Fruit fly (Drosophila melanogaster): ENCODE data around the gene CG13693.

The CG13693 gene

DNA sequence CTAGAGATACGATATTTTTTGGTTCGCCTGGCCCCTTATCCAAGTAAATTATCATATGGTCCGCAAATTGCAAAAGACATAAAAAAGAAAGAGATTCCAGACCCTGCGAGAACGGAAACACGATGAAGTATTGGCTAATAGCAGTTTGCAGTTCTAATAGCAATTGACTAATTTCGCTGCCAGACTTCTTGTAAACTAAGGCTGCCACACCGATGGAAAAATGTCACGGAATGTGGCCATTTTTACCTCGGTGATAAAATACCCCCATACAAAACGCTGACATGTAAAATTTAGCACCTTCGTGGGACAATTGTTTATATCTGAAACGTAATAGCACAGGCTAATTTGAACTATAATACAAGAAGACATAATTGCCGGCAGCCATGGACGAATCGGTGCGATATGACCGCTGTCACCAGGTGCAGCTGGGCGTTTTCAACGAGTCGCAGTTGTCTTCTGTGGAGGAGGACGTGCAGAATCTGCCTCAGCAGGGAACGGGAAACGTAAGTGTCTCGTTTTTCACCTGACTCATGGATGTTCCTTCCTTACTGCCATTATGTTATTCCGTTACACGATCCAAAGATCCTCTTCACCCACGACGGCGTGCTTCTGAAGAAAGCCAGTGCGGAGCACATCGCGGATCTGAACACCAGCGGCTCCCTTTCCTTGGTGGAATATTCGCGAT, 25.0 kb upstream of the CG13693 start, which contains the start of the genes Tbc1d15-17 and CG11617 (continued):
- TF ChIP-seq Adf1 (GFP tag; IDR thresholded peaks at IDR 0.05) (no peak), Stat92E (GFP tag; optimal IDR thresholded peaks at IDR 0.05) (peak in 1 of 3 experiments; percentile 32), Fer1 (GFP tag; optimal IDR thresholded peaks at IDR 0.05) (peak; percentile 46), gem (tag; optimal IDR thresholded peaks at IDR 0.05) (no peak), CG33557 (GFP tag; optimal IDR thresholded peaks at IDR 0.05) (no peak), Mad (GFP tag; optimal IDR thresholded peaks at IDR 0.05) (no peak), CG17612 (GFP tag; IDR thresholded peaks at IDR 0.05) (no peak), CG11247 (GFP tag; IDR thresholded peaks at IDR 0.05) (no peak), YL-1 (GFP tag; optimal IDR thresholded peaks at IDR 0.05) (peak; percentile 77), CG12391 (tag; optimal IDR thresholded peaks at IDR 0.05) (peak; percentile 19), wdn (GFP tag; IDR thresholded peaks at IDR 0.05) (no peak), CG18599 (GFP tag; optimal IDR thresholded peaks at IDR 0.05) (no peak), Nf-YA (GFP tag; IDR thresholded peaks at IDR 0.05) (no peak), lilli (GFP tag; optimal IDR thresholded peaks at IDR 0.05) (no peak)

DNA sequence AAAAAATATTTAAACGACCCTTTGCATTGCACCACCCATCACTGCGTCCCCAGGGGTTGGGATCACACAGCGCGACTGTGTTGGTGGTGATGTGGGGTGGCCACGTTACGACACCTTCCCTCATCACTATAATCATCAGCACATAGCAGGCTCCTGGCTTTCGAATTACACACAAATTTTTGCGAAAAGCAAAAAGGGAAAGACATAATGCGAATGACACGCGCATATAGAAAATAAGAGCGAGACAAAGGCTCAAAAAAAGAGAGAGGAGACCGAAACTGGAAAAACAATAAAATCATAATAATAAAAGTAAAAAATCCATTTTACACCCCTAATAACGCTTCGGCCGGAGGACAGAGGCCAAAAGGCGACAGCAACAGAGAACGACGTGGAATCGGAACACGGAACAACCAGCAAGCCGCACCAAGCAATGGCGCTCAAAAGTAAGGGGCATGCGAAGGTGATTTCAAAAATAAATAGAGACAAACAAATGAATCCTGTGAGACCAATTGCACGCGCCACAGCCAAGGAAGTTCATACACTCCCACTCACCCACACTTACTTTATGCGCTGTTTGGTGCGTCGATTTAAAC, 12.8 kb upstream of the CG13693 start:
- TF ChIP-seq Ets65A (GFP tag) (peak; percentile 31), en (GFP tag; optimal IDR thresholded peaks at IDR 0.05) (no peak), ttk (GFP tag; IDR thresholded peaks at IDR 0.05) (no peak), B-H2 (GFP tag; optimal IDR thresholded peaks at IDR 0.05) (no peak), pros (GFP tag; optimal IDR thresholded peaks at IDR 0.05) (peak; percentile 97), pfk (GFP tag; optimal IDR thresholded peaks at IDR 0.05) (peak; percentile 89), CG4404 (GFP tag; IDR thresholded peaks at IDR 0.05) (no peak), otp (GFP tag; IDR thresholded peaks at IDR 0.05) (0 out of 3 replicates have a peak, but pooled peaks have one; percentile 22), her (GFP tag; optimal IDR thresholded peaks at IDR 0.05) (no peak), nerfin-1 (tag; optimal IDR thresholded peaks at IDR 0.05) (peak; percentile 60)

DNA sequence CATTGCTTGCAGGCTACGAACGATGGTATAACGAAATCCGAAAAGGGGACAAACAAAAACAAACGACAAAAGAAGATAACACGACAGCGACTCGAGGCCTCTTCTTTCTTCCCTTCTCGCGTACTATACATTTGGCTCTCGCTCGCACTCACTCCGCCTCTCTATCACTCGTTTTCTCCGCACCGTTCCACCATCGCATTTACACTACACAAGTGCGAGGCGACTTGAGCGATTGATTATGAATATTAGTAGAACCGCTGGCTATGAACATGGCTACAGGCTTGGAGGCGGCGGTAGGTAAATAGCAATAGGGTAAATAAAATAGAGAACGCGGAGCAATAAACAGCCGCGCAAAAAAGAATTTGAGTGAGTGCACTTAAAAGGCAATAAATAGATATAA, 11.8 kb upstream of the CG13693 start:
- peak; percentile 55 for TF ChIP-seq CG15601 (tag; optimal IDR thresholded peaks at IDR 0.05)
- TF ChIP-seq CG1603 (tag; optimal IDR thresholded peaks at IDR 0.05) = peak; percentile 46
- TF ChIP-seq Asciz (GFP tag; optimal IDR thresholded peaks at IDR 0.05) = peak; percentile 24
- TF ChIP-seq CG7745 (tag; optimal IDR thresholded peaks at IDR 0.05) = no peak
- TF ChIP-seq psq (GFP tag; optimal IDR thresholded peaks at IDR 0.05) = peak; percentile 95
- peak; percentile 90 for TF ChIP-seq Med (GFP tag)
- no peak for TF ChIP-seq crp (GFP tag; optimal IDR thresholded peaks at IDR 0.05)
- TF ChIP-seq Xrp1 (GFP tag; IDR thresholded peaks at IDR 0.05) = 0 out of 2 replicates have a peak, but pooled peaks have one; percentile 16
- TF ChIP-seq da (GFP tag; optimal IDR thresholded peaks at IDR 0.05) = no peak
- TF ChIP-seq CG3726 (GFP tag; IDR thresholded peaks at IDR 0.05) = no peak
- peak; percentile 3 for TF ChIP-seq trh (GFP tag; optimal IDR thresholded peaks at IDR 0.05)
- no peak for TF ChIP-seq Meics (GFP tag; optimal IDR thresholded peaks at IDR 0.05)
- peak; percentile 21 for TF ChIP-seq Camta (GFP tag; optimal IDR thresholded peaks at IDR 0.05)
- peak; percentile 59 for TF ChIP-seq bab2 (GFP tag; optimal IDR thresholded peaks at IDR 0.05)
- peak; percentile 47 for TF ChIP-seq ac (GFP tag; optimal IDR thresholded peaks at IDR 0.05)
- no peak for TF ChIP-seq amos (GFP tag; IDR thresholded peaks at IDR 0.05; ENCODE audit: partially characterized antibody)
- TF ChIP-seq chinmo (GFP tag; IDR thresholded peaks at IDR 0.05; ENCODE audit: partially characterized antibody) = peak; percentile 74; the same call in 1 of the 4 replicates
- peak; percentile 21 for TF ChIP-seq gem (tag; optimal IDR thresholded peaks at IDR 0.05)
- TF ChIP-seq wek (GFP tag; optimal IDR thresholded peaks at IDR 0.05) = peak; percentile 71
- TF ChIP-seq dpn (GFP tag; optimal IDR thresholded peaks at IDR 0.05) = peak in 1 of 2 experiments; percentile 37
- TF ChIP-seq lov (optimal IDR thresholded peaks at IDR 0.05) = no peak
- TF ChIP-seq lov (GFP tag; IDR thresholded peaks at IDR 0.05) = 0 out of 3 replicates have a peak, but pooled peaks have one; percentile 4
- TF ChIP-seq ranshi (GFP tag; IDR thresholded peaks at IDR 0.05) = 0 out of 2 replicates have a peak, but pooled peaks have one; percentile 24
- TF ChIP-seq CG2875 (GFP tag; optimal IDR thresholded peaks at IDR 0.05) = peak; percentile 21

Measured in whole organism, embryonic.